Fruit fly (Drosophila melanogaster) whole organism, prepupa: Measurements from ENCODE around the gene CG11714.

Experiments used
- Blimp-1 ChIP-seq: fragments of 200-800 bp; sonication (Bioruptor generic); optimal IDR thresholded peaks from 3 replicates; lab custom pipeline; 2017; ENCODE audit warnings: missing biosample characterization, missing genetic modification characterization, mild to moderate bottlenecking, moderate library complexity, missing genetic modification reagents
- CG10631 ChIP-seq: fragments of 200-800 bp; sonication (Bioruptor generic); optimal IDR thresholded peaks from 2 replicates; lab custom pipeline; 2016; ENCODE audit warnings: missing biosample characterization, missing genetic modification characterization
- CG10669 ChIP-seq: fragments of 200-800 bp; sonication (Bioruptor generic); optimal IDR thresholded peaks from 3 replicates; lab custom pipeline; 2018; ENCODE audit warnings: missing biosample characterization, mild to moderate bottlenecking, missing genetic modification characterization, moderate library complexity
- CG11294 ChIP-seq: fragments of 200-800 bp; sonication (Bioruptor generic); IDR thresholded peaks from 2 replicates; pipeline ENCODE4 v1.3.6; 2022; ENCODE audit warnings: missing biosample characterization, missing genetic modification characterization
- CG11762 ChIP-seq: fragments of 200-800 bp; sonication (Bioruptor generic); optimal IDR thresholded peaks from 3 replicates; lab custom pipeline; 2016; ENCODE audit warnings: missing biosample characterization, missing genetic modification characterization; ENCODE audit not compliant: insufficient read depth
- CG11902 ChIP-seq: fragments of 200-800 bp; sonication (Bioruptor generic); optimal IDR thresholded peaks from 3 replicates; lab custom pipeline; 2016; ENCODE audit warnings: missing biosample characterization, missing genetic modification characterization
- CG15336 ChIP-seq: fragments of 200-800 bp; sonication (Bioruptor generic); IDR thresholded peaks from 2 replicates; pipeline ENCODE4 v1.3.6; 2022; ENCODE audit warnings: missing biosample characterization, missing genetic modification characterization
- CG3032 ChIP-seq: fragments of 200-800 bp; optimal IDR thresholded peaks from 2 replicates; lab custom pipeline; 2019; ENCODE audit warnings: missing biosample characterization, mild to moderate bottlenecking, missing genetic modification characterization, moderate library complexity
- CG31627 ChIP-seq: fragments of 200-800 bp; sonication (Bioruptor generic); optimal IDR thresholded peaks from 3 replicates; lab custom pipeline; 2016; ENCODE audit warnings: missing biosample characterization, missing genetic modification characterization
- CG34406 ChIP-seq: fragments of 200-800 bp; sonication (Bioruptor generic); optimal IDR thresholded peaks from 3 replicates; lab custom pipeline; 2016; ENCODE audit warnings: missing biosample characterization, missing genetic modification characterization
- CG6163 ChIP-seq: fragments of 200-800 bp; sonication (Bioruptor generic); IDR thresholded peaks from 3 replicates; pipeline ENCODE4 v1.3.6; 2022; ENCODE audit warnings: missing biosample characterization, missing genetic modification characterization
- CG6792 ChIP-seq: fragments of 200-800 bp; sonication (Bioruptor generic); optimal IDR thresholded peaks from 3 replicates; lab custom pipeline; 2016; ENCODE audit warnings: missing biosample characterization, missing genetic modification characterization
- CG6854 ChIP-seq: fragments of 200-800 bp; sonication (Bioruptor generic); optimal IDR thresholded peaks from 2 replicates; lab custom pipeline; 2017; ENCODE audit warnings: missing biosample characterization, mild to moderate bottlenecking, missing genetic modification characterization
- CG7368 ChIP-seq: fragments of 200-800 bp; sonication (Bioruptor generic); optimal IDR thresholded peaks from 3 replicates; lab custom pipeline; 2016; ENCODE audit warnings: missing biosample characterization, missing genetic modification characterization
- CG8119 ChIP-seq: fragments of 200-800 bp; sonication (Bioruptor generic); IDR thresholded peaks from 3 replicates; pipeline ENCODE4 v1.3.6; 2022; ENCODE audit warnings: missing biosample characterization, missing genetic modification characterization
- CG8632 ChIP-seq: fragments of 200-800 bp; sonication (Bioruptor generic); optimal IDR thresholded peaks from 3 replicates; lab custom pipeline; 2016; ENCODE audit warnings: missing biosample characterization, missing genetic modification characterization
- CG9139 ChIP-seq: fragments of 200-800 bp; sonication (Bioruptor generic); optimal IDR thresholded peaks from 3 replicates; lab custom pipeline; 2017; ENCODE audit warnings: missing biosample characterization, mild to moderate bottlenecking, missing genetic modification characterization
- Eip93F ChIP-seq: fragments of 200-800 bp; sonication (Bioruptor generic); optimal IDR thresholded peaks from 2 replicates; lab custom pipeline; 2016; ENCODE audit warnings: missing biosample characterization, mild to moderate bottlenecking, missing genetic modification characterization
- Ets21C ChIP-seq: fragments of 200-800 bp; sonication (Bioruptor generic); optimal IDR thresholded peaks from 3 replicates; lab custom pipeline; 2016; ENCODE audit warnings: missing biosample characterization, missing genetic modification characterization
- Ets96B ChIP-seq: fragments of 200-800 bp; optimal IDR thresholded peaks from 2 replicates; lab custom pipeline; 2019; ENCODE audit warnings: missing biosample characterization, mild to moderate bottlenecking, missing genetic modification characterization, moderate library complexity
- Gug ChIP-seq: fragments of 200-800 bp; sonication (Bioruptor generic); IDR thresholded peaks from 2 replicates; pipeline ENCODE4 v1.3.6; 2022; ENCODE audit warnings: missing biosample characterization, missing genetic modification characterization
- Hr38 ChIP-seq: sonication (Bioruptor generic); optimal IDR thresholded peaks from 2 replicates; lab custom pipeline; 2016; ENCODE audit warnings: missing biosample characterization, missing genetic modification characterization
- Hr39 ChIP-seq: fragments of 200-800 bp; sonication (Bioruptor generic); optimal IDR thresholded peaks from 2 replicates; lab custom pipeline; 2016; ENCODE audit warnings: missing biosample characterization, missing genetic modification characterization
- Hr4 ChIP-seq: fragments of 200-800 bp; sonication (Bioruptor generic); optimal IDR thresholded peaks from 3 replicates; lab custom pipeline; 2016; ENCODE audit warnings: missing biosample characterization, missing genetic modification characterization
- Smox ChIP-seq: fragments of 200-800 bp; sonication (Bioruptor generic); optimal IDR thresholded peaks from 3 replicates; lab custom pipeline; 2016; ENCODE audit warnings: missing biosample characterization, missing genetic modification characterization
- Sox14 ChIP-seq: fragments of 200-800 bp; sonication (Bioruptor generic); optimal IDR thresholded peaks from 3 replicates; lab custom pipeline; 2016; ENCODE audit warnings: missing biosample characterization, missing genetic modification characterization
- Sox15 ChIP-seq: fragments of 200-800 bp; sonication (Bioruptor generic); optimal IDR thresholded peaks from 3 replicates; lab custom pipeline; 2016; ENCODE audit warnings: missing biosample characterization, missing genetic modification characterization
- achi ChIP-seq: fragments of 200-800 bp; sonication (Bioruptor generic); optimal IDR thresholded peaks from 3 replicates; lab custom pipeline; 2016; ENCODE audit warnings: missing biosample characterization, missing genetic modification characterization
- acj6 ChIP-seq: fragments of 200-800 bp; sonication (Bioruptor generic); optimal IDR thresholded peaks from 3 replicates; lab custom pipeline; 2016; ENCODE audit warnings: missing biosample characterization, missing genetic modification characterization
- cyc ChIP-seq: fragments of 200-800 bp; sonication (Bioruptor generic); optimal IDR thresholded peaks from 3 replicates; lab custom pipeline; 2016; ENCODE audit warnings: missing biosample characterization, missing genetic modification characterization
- dac ChIP-seq: fragments of 200-800 bp; sonication (Bioruptor generic); optimal IDR thresholded peaks from 2 replicates; lab custom pipeline; 2017; ENCODE audit warnings: missing biosample characterization, mild to moderate bottlenecking, missing genetic modification characterization
- dsx ChIP-seq: fragments of 200-800 bp; optimal IDR thresholded peaks from 3 replicates; lab custom pipeline; 2019; ENCODE audit warnings: missing biosample characterization, mild to moderate bottlenecking, missing genetic modification characterization, moderate library complexity; ENCODE audit not compliant: poor library complexity, severe bottlenecking
- fd59A ChIP-seq: fragments of 200-800 bp; sonication (Bioruptor generic); optimal IDR thresholded peaks from 2 replicates; lab custom pipeline; 2017; ENCODE audit warnings: missing biosample characterization, mild to moderate bottlenecking, missing genetic modification characterization, missing genetic modification reagents
- fd85E ChIP-seq: fragments of 200-800 bp; sonication (Bioruptor generic); optimal IDR thresholded peaks from 3 replicates; lab custom pipeline; 2016; ENCODE audit warnings: missing biosample characterization, missing genetic modification characterization
- fkh ChIP-seq: fragments of 200-800 bp; sonication (Bioruptor generic); optimal IDR thresholded peaks from 3 replicates; lab custom pipeline; 2017; ENCODE audit warnings: missing biosample characterization, mild to moderate bottlenecking, missing genetic modification characterization, moderate library complexity
- lz ChIP-seq: fragments of 200-800 bp; sonication (Bioruptor generic); optimal IDR thresholded peaks from 3 replicates; lab custom pipeline; 2016; ENCODE audit warnings: missing biosample characterization, missing genetic modification characterization
- net ChIP-seq: fragments of 200-800 bp; sonication (Bioruptor generic); optimal IDR thresholded peaks from 3 replicates; lab custom pipeline; 2016; ENCODE audit warnings: missing biosample characterization, missing genetic modification characterization
- pdm3 ChIP-seq: fragments of 200-800 bp; sonication (Bioruptor generic); optimal IDR thresholded peaks from 3 replicates; lab custom pipeline; 2016; ENCODE audit warnings: missing biosample characterization, missing genetic modification characterization
- salr ChIP-seq, 2 experiments: fragments of 200-800 bp; sonication (Bioruptor generic); optimal IDR thresholded peaks; 3 replicates each; lab custom pipeline; 2016 to 2018; ENCODE audit warnings: missing biosample characterization in 2 of 2, missing genetic modification characterization in 2 of 2, mild to moderate bottlenecking in 1 of 2
- spab ChIP-seq: fragments of 200-800 bp; sonication (Bioruptor generic); optimal IDR thresholded peaks from 2 replicates; lab custom pipeline; 2017; ENCODE audit warnings: missing biosample characterization, mild to moderate bottlenecking, missing genetic modification characterization, missing genetic modification reagents
- svp ChIP-seq: fragments of 200-800 bp; sonication (Bioruptor generic); peaks from one replicate; lab custom pipeline; 2016; ENCODE audit warnings: missing biosample characterization, missing genetic modification characterization
- topi ChIP-seq: fragments of 200-800 bp; sonication (Bioruptor generic); optimal IDR thresholded peaks from 3 replicates; lab custom pipeline; 2016; ENCODE audit warnings: missing biosample characterization, missing genetic modification characterization
- vri ChIP-seq: fragments of 200-800 bp; sonication (Bioruptor generic); optimal IDR thresholded peaks from 3 replicates; lab custom pipeline; 2016; ENCODE audit warnings: missing biosample characterization, mild to moderate bottlenecking, missing genetic modification characterization

CG11714 gene

dm6 chr3L:11509294-11509911, 13.1 kb downstream of the CG11714 start, which contains the start of the genes Sgs8 and Sgs7:
TSS of gene Sgs8 (minus strand) at chr3L:11509394.
TSS of gene Sgs7 (plus strand) at chr3L:11509861.
- no peak for TF ChIP-seq CG10669 (GFP tag; lab: Kevin White, UChicago)
- no peak for TF ChIP-seq CG31627 (GFP tag; lab: Kevin White, UChicago)
- no peak for TF ChIP-seq CG6792 (GFP tag; lab: Kevin White, UChicago)
- TF ChIP-seq dsx: no peak
- TF ChIP-seq fkh (GFP tag; lab: Kevin White, UChicago): no peak
- no peak for TF ChIP-seq CG6854 (GFP tag; lab: Kevin White, UChicago)
- TF ChIP-seq CG7368 (GFP tag; lab: Kevin White, UChicago): no peak
- no peak for TF ChIP-seq CG11294 (GFP tag; lab: Robert Waterston, UW)
- TF ChIP-seq CG10631 (GFP tag; lab: Kevin White, UChicago): no peak
- TF ChIP-seq Gug (GFP tag; lab: Robert Waterston, UW): no peak
- TF ChIP-seq Eip93F (GFP tag; lab: Kevin White, UChicago): no peak
- TF ChIP-seq Ets96B (tag; lab: Kevin White, UChicago): no peak
- no peak for TF ChIP-seq cyc (GFP tag; lab: Kevin White, UChicago)
- no peak for TF ChIP-seq net
- no peak for TF ChIP-seq achi (GFP tag; lab: Kevin White, UChicago)

dm6 chr3L:11508337-11508736, 14.2 kb downstream of the CG11714 start, which contains the start of gene CG33500:
TSS of gene CG33500 (plus strand) at chr3L:11508637.
- TF ChIP-seq dsx (no peak), CG34406 (no peak), CG6163 (GFP tag; lab: Robert Waterston, UW) (no peak), CG11762 (no peak), CG3032 (tag; lab: Kevin White, UChicago) (no peak)

dm6 chr3L:11493090-11493807, 29.3 kb downstream of the CG11714 start:
- no peak for TF ChIP-seq Sox14 (GFP tag; lab: Kevin White, UChicago)
- peak; percentile 54 for TF ChIP-seq acj6
- peak; percentile 41 for TF ChIP-seq CG10669 (GFP tag; lab: Kevin White, UChicago)
- TF ChIP-seq CG6854 (GFP tag; lab: Kevin White, UChicago): peak; percentile 80
- TF ChIP-seq topi: peak; percentile 28
- TF ChIP-seq dac (GFP tag; lab: Kevin White, UChicago): no peak
- no peak for TF ChIP-seq fkh (GFP tag; lab: Kevin White, UChicago)
- TF ChIP-seq fd59A (GFP tag; lab: Kevin White, UChicago): no peak
- 0 out of 3 replicates have a peak, but pooled peaks have one; percentile 24 for TF ChIP-seq CG8119 (GFP tag; lab: Robert Waterston, UW)
- TF ChIP-seq CG10631 (GFP tag; lab: Kevin White, UChicago): peak; percentile 60
- TF ChIP-seq CG11762: no peak
- TF ChIP-seq cyc (GFP tag; lab: Kevin White, UChicago): peak; percentile 21
- TF ChIP-seq dsx: no peak
- TF ChIP-seq vri (GFP tag; lab: Kevin White, UChicago): peak; percentile 25
- no peak for TF ChIP-seq Hr38 (GFP tag; lab: Kevin White, UChicago)
- peak; percentile 24 for TF ChIP-seq CG3032 (tag; lab: Kevin White, UChicago)
- no peak for TF ChIP-seq Eip93F (GFP tag; lab: Kevin White, UChicago)
- peak; percentile 40 for TF ChIP-seq fd85E (GFP tag; lab: Kevin White, UChicago)
- TF ChIP-seq net: no peak
- TF ChIP-seq Sox15: no peak
- peak; percentile 25 for TF ChIP-seq achi (GFP tag; lab: Kevin White, UChicago)
- no peak for TF ChIP-seq Ets21C (GFP tag; lab: Kevin White, UChicago)
- TF ChIP-seq CG9139 (GFP tag; lab: Kevin White, UChicago): peak; percentile 51
- peak; percentile 44 for TF ChIP-seq CG34406
- TF ChIP-seq spab (GFP tag; lab: Kevin White, UChicago): peak; percentile 26
- TF ChIP-seq CG8632: peak; percentile 36
- no peak for TF ChIP-seq Blimp-1 (GFP tag; lab: Kevin White, UChicago)
- peak; percentile 25 for TF ChIP-seq Ets96B (tag; lab: Kevin White, UChicago)
- TF ChIP-seq Smox (GFP tag; lab: Kevin White, UChicago): peak; percentile 50
- TF ChIP-seq pdm3 (GFP tag; lab: Kevin White, UChicago): peak; percentile 45
- peak; percentile 9 for TF ChIP-seq lz (GFP tag; lab: Kevin White, UChicago)
- peak; percentile 68 for TF ChIP-seq svp (GFP tag; lab: Kevin White, UChicago)
- no peak for TF ChIP-seq CG6792 (GFP tag; lab: Kevin White, UChicago)
- no peak for TF ChIP-seq CG11902 (GFP tag; lab: Kevin White, UChicago)
- no peak for TF ChIP-seq Hr39
- no peak for TF ChIP-seq CG11294 (GFP tag; lab: Robert Waterston, UW)
- TF ChIP-seq salr (GFP tag; optimal IDR thresholded peaks at IDR 0.05; lab: Kevin White, UChicago): peak in 1 of 2 experiments; percentile 44
- peak; percentile 23; the same call in 1 of the 2 replicates for TF ChIP-seq CG15336 (GFP tag; lab: Robert Waterston, UW)
- peak; percentile 54 for TF ChIP-seq Hr4 (GFP tag; lab: Kevin White, UChicago)
